Worm (Caenorhabditis elegans) whole organism, L1 larva: ENCODE results near the gene nhr-132.

Experiments used
- C34B4.2 ChIP-seq: sonication (generic microtip); optimal IDR thresholded peaks from 2 replicates; lab custom pipeline; 2017; ENCODE audit warnings: mild to moderate bottlenecking, missing genetic modification characterization, missing compliant biosample characterization
- nhr-76 ChIP-seq: sonication (generic microtip); optimal IDR thresholded peaks from 2 replicates; lab custom pipeline; 2017; ENCODE audit warnings: missing biosample characterization, missing genetic modification characterization
- unc-130 ChIP-seq: fragments of 150-350 bp; optimal IDR thresholded peaks from 2 replicates; lab custom pipeline; 2017; ENCODE audit warnings: missing biosample characterization, missing genetic modification characterization, inconsistent platforms

- no peak for TF ChIP-seq C34B4.2
- no peak for TF ChIP-seq unc-130
- TF ChIP-seq nhr-76 (tag; lab: Kevin White, UChicago): no peak
These were observed 18.8 kb downstream of the nhr-132 start, which contains the start of gene C14C6.8 for ce11 chrV:553067-553466.
